Worm (Caenorhabditis elegans): ENCODE results near the gene Y49F6C.7.
A peak's percentile ranks its signal among the peaks of the same experiment; 100 is the strongest.

Y49F6C.7 gene

DNA sequence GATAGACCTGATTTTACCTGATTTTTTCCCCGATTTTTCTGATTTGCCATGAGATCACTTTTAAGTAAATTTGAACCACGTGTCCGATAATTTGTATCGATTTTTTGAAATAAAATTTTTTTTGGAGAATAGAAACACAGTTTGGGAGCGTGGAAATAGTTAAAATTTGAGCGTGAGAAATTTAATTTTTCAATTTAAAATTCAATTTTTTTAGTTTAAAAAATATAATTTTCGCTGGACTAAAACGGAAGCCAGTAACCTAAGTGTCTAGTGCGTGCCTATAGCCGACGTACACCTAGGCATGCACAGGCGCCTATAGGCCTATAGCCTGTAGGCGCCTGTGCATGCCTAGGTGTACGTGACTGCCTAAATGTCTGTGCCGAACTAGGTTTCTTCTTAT is 31.2 kb upstream of the Y49F6C.7 start, which contains the start of gene nep-9:
Gene nep-9, minus strand, starts transcription at position 101 of the 400 bp plus-strand sequence.
- no peak for TF ChIP-seq nhr-90 (tag; optimal IDR thresholded peaks at IDR 0.05)
- no peak for TF ChIP-seq ccch-3 (GFP tag; optimal IDR thresholded peaks at IDR 0.05)
- no peak for TF ChIP-seq T07F8.4 (tag; optimal IDR thresholded peaks at IDR 0.05)
- TF ChIP-seq K11D2.4 (GFP tag; IDR thresholded peaks at IDR 0.05), result no peak
- no peak for TF ChIP-seq snpc-1.1 (tag; optimal IDR thresholded peaks at IDR 0.05; ENCODE audit: insufficient read depth)
- TF ChIP-seq T26A5.8 (tag; optimal IDR thresholded peaks at IDR 0.05), result no peak
- no peak for TF ChIP-seq K12H6.12 (tag; optimal IDR thresholded peaks at IDR 0.05)
- TF ChIP-seq tbp1 (GFP tag; optimal IDR thresholded peaks at IDR 0.05), result no peak
- TF ChIP-seq hlh-12 (tag; optimal IDR thresholded peaks at IDR 0.05), result no peak
- no peak for TF ChIP-seq lin-35 (GFP tag; optimal IDR thresholded peaks at IDR 0.05)
- TF ChIP-seq B0336.3 (GFP tag; IDR thresholded peaks at IDR 0.05), result no peak
- no peak for TF ChIP-seq tbx-9 (tag; optimal IDR thresholded peaks at IDR 0.05; ENCODE audit: borderline replicate concordance)

DNA sequence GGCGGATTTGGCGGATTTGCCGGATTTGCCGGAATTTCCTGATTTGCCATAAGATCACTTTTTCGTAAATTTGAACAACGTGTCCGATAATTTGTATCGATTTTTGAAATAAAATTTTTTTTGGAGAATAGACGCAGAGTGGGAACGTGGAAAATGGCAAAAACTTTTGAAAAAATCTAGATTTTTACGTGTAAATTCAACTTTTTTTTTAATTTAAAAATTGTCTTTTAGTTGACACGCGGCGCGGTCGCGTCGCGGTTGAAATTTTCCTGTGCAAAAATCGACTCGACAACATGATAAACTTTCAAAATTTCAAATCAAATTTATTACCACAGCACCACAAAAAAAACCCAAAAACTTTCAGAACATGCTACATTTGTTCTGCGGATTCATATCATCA is 27.5 kb upstream of the Y49F6C.7 start, which contains the start of gene nep-20:
Gene nep-20, minus strand, starts transcription at position 101 of the 400 bp plus-strand sequence.
- no peak for TF ChIP-seq egl-18 (GFP tag; IDR thresholded peaks at IDR 0.05)
- no peak for TF ChIP-seq attf-5 (GFP tag; optimal IDR thresholded peaks at IDR 0.05)
- TF ChIP-seq lin-35 (GFP tag; optimal IDR thresholded peaks at IDR 0.05), result no peak
- TF ChIP-seq nhr-80 (tag; optimal IDR thresholded peaks at IDR 0.05), result no peak

DNA sequence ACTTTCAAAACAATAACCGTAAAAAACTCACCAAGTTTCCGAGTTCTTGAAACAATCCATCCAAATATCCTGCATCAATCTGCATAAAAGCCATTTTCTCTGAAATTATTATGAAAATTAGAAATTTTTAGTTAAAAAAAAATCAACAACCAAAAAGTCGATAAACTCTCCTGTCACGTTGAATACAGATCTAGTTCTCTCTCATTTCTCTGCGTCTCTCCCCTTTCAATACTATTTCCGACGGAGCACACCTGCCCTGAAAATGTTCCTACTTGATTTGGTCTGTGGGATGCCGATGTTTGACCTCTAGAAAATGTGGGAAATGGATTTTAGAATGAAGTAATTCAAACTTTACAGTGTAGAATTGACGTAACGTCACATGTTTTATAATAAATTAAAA is 19.5 kb upstream of the Y49F6C.7 start, which contains the start of gene T06D4.6:
Gene T06D4.6, minus strand, starts transcription at position 101 of the 400 bp plus-strand sequence.
- TF ChIP-seq hmg-1.2 (GFP tag; IDR thresholded peaks at IDR 0.05) (peak; percentile 52; the same call in 1 of the 2 replicates), mes-4 (tag; optimal IDR thresholded peaks at IDR 0.05) (no peak)

DNA sequence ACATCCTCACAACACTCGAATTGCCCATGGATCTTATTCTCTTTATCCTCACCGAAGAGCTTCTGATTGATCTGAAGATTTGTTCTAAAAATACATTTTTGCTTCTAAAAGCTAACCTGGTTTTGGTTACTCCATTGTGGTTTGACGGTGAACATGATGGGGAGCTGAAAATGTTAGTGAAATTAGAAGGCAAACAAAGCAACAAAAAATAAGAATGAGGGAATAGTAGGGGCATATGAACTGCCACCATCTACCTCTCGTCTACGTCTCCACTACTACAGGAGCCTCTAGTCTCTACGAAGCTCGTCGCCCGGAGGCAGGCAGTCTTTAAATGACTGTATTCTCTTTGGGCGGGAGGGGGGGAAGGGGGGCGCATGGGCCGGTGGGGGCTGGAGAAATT is 17.7 kb upstream of the Y49F6C.7 start, which contains the start of gene T06D4.2:
Gene T06D4.2, minus strand, starts transcription at position 170 of the 400 bp plus-strand sequence.
- TF ChIP-seq let-526 (GFP tag; IDR thresholded peaks at IDR 0.05) (no peak), K11D2.4 (GFP tag; IDR thresholded peaks at IDR 0.05) (no peak), tlf-1 (GFP tag; optimal IDR thresholded peaks at IDR 0.05) (no peak), somi-1 (GFP tag; optimal IDR thresholded peaks at IDR 0.05) (no peak), hrde-1 (tag; optimal IDR thresholded peaks at IDR 0.05; ENCODE audit: borderline replicate concordance) (no peak), sdz-38 (tag; optimal IDR thresholded peaks at IDR 0.05) (no peak), lsl-1 (GFP tag; optimal IDR thresholded peaks at IDR 0.05) (no peak), zim-3 (tag; optimal IDR thresholded peaks at IDR 0.05) (no peak), lin-26 (GFP tag; IDR thresholded peaks at IDR 0.05) (no peak)

DNA sequence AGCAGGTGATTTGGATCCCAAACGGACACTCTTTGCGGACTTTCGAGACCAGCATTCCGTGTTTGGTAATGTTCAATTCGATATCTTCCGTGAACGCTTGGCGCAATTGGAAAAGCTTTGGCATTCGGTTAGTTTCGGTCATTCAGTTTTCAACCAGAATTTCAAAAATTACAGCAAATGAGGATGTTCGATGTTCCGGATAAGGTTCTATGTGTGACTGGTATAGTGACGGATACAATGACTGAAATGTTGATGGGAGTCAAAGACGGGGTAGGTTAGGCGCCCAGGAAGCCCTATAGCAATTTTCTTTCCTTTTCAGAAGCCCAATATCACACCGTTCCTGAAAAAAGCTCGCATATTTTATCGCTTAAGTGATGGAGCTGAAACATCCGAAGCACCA is 15.1 kb upstream of the Y49F6C.7 start:
- TF ChIP-seq rcor-1 (GFP tag; IDR thresholded peaks at IDR 0.05), result no peak
- TF ChIP-seq mel-28 (tag; optimal IDR thresholded peaks at IDR 0.05; ENCODE audit: borderline replicate concordance), result no peak
- no peak for TF ChIP-seq tlf-1 (GFP tag; optimal IDR thresholded peaks at IDR 0.05)
- no peak for TF ChIP-seq C06A6.2 (GFP tag; conservative IDR thresholded peaks at IDR 0.05)
- no peak for TF ChIP-seq F33H1.4 (GFP tag; IDR thresholded peaks at IDR 0.05)
- no peak for TF ChIP-seq bed-1 (GFP tag; IDR thresholded peaks at IDR 0.05)
- no peak for TF ChIP-seq atf-7 (tag; optimal IDR thresholded peaks at IDR 0.05)
- no peak for TF ChIP-seq F10E7.11 (tag; optimal IDR thresholded peaks at IDR 0.05)
- no peak for TF ChIP-seq aptf-2 (GFP tag; conservative IDR thresholded peaks at IDR 0.05)
- TF ChIP-seq dpl-1 (GFP tag; optimal IDR thresholded peaks at IDR 0.05), result no peak
- no peak for TF ChIP-seq ceh-79 (tag; optimal IDR thresholded peaks at IDR 0.05)
- TF ChIP-seq lsl-1 (GFP tag; optimal IDR thresholded peaks at IDR 0.05), result no peak

Data from whole organism, young adult.